Fruit fly (Drosophila melanogaster) whole organism, embryonic: ENCODE measurements around the gene CG9372.

Experiments used
- Asciz ChIP-seq: fragments of 200-800 bp; sonication (Bioruptor generic); optimal IDR thresholded peaks from 2 replicates; lab custom pipeline; 2017; ENCODE audit warnings: missing biosample characterization, mild to moderate bottlenecking, missing genetic modification characterization, missing genetic modification reagents
- CG1024 ChIP-seq: fragments of 200-800 bp; sonication (Bioruptor generic); IDR thresholded peaks from 2 replicates; pipeline ENCODE4 v1.3.6; 2022; ENCODE audit warnings: missing biosample characterization, missing genetic modification characterization
- CG11560 ChIP-seq: fragments of 200-800 bp; sonication (Bioruptor generic); IDR thresholded peaks from 3 replicates; pipeline ENCODE4 v1.3.6; 2022; ENCODE audit warnings: missing biosample characterization, missing genetic modification characterization
- CG12071 ChIP-seq: fragments of 200-800 bp; sonication (Bioruptor generic); optimal IDR thresholded peaks from 3 replicates; lab custom pipeline; 2018; ENCODE audit warnings: missing biosample characterization, mild to moderate bottlenecking, missing genetic modification characterization
- CG14441 ChIP-seq: fragments of 200-800 bp; sonication (Bioruptor generic); IDR thresholded peaks from 2 replicates; pipeline ENCODE4 v1.3.6; 2022; ENCODE audit warnings: missing biosample characterization, missing genetic modification characterization
- CG14860 ChIP-seq: fragments of 200-800 bp; sonication (Bioruptor generic); IDR thresholded peaks from 3 replicates; pipeline ENCODE4 v1.3.6; 2022; ENCODE audit warnings: missing biosample characterization, missing genetic modification characterization; ENCODE audit not compliant: partially characterized antibody
- CG14965 ChIP-seq: fragments of 200-800 bp; sonication (Bioruptor generic); optimal IDR thresholded peaks from 2 replicates; lab custom pipeline; 2016; ENCODE audit warnings: missing biosample characterization, missing genetic modification characterization, borderline replicate concordance
- CG1832 ChIP-seq: fragments of 200-800 bp; sonication (Bioruptor generic); optimal IDR thresholded peaks from 2 replicates; lab custom pipeline; 2017; ENCODE audit warnings: missing biosample characterization, mild to moderate bottlenecking, missing genetic modification characterization, inconsistent platforms
- CG18599 ChIP-seq: fragments of 200-800 bp; sonication (Bioruptor generic); optimal IDR thresholded peaks from 3 replicates; lab custom pipeline; 2017; ENCODE audit warnings: missing biosample characterization, missing genetic modification characterization, mild to moderate bottlenecking, moderate library complexity, missing genetic modification reagents
- CG2120 ChIP-seq: fragments of 200-800 bp; sonication (Bioruptor generic); optimal IDR thresholded peaks from 3 replicates; lab custom pipeline; 2016; ENCODE audit warnings: missing biosample characterization, missing genetic modification characterization
- CG2678 ChIP-seq: fragments of 200-800 bp; sonication (Bioruptor generic); optimal IDR thresholded peaks from 3 replicates; lab custom pipeline; 2019; ENCODE audit warnings: missing biosample characterization, mild to moderate bottlenecking, missing genetic modification characterization, moderate library complexity
- CG34422 ChIP-seq: fragments of 200-800 bp; sonication (Bioruptor generic); IDR thresholded peaks from 3 replicates; pipeline ENCODE4 v1.3.6; 2022; ENCODE audit warnings: missing biosample characterization, missing genetic modification characterization
- CG6272 ChIP-seq: fragments of 200-800 bp; sonication (Bioruptor generic); IDR thresholded peaks from 2 replicates; pipeline ENCODE4 v1.3.6; 2022; ENCODE audit warnings: missing biosample characterization, missing genetic modification characterization
- CG9215 ChIP-seq: fragments of 200-800 bp; sonication (Bioruptor generic); IDR thresholded peaks from 2 replicates; pipeline ENCODE4 v1.3.6; 2022; ENCODE audit warnings: missing biosample characterization, missing genetic modification characterization
- CG9437 ChIP-seq: fragments of 200-800 bp; sonication (Bioruptor generic); optimal IDR thresholded peaks from 2 replicates; lab custom pipeline; 2018; ENCODE audit warnings: missing biosample characterization, mild to moderate bottlenecking, missing genetic modification characterization
- CG9797 ChIP-seq: fragments of 200-800 bp; sonication (Bioruptor generic); optimal IDR thresholded peaks from 3 replicates; lab custom pipeline; 2018; ENCODE audit warnings: missing biosample characterization, mild to moderate bottlenecking, missing genetic modification characterization
- Camta ChIP-seq: fragments of 200-800 bp; sonication (Bioruptor generic); optimal IDR thresholded peaks from 2 replicates; lab custom pipeline; 2016; ENCODE audit warnings: missing biosample characterization, missing genetic modification characterization
- Dp ChIP-seq: fragments of 200-800 bp; sonication (Bioruptor generic); optimal IDR thresholded peaks from 2 replicates; lab custom pipeline; 2018; ENCODE audit warnings: missing biosample characterization, mild to moderate bottlenecking, missing genetic modification characterization, moderate library complexity
- E2f2 ChIP-seq: fragments of 200-800 bp; sonication (Bioruptor generic); IDR thresholded peaks from 2 replicates; pipeline ENCODE4 v1.3.6; 2022; ENCODE audit warnings: missing biosample characterization, missing genetic modification characterization
- Gug ChIP-seq: fragments of 200-800 bp; sonication (Bioruptor generic); IDR thresholded peaks from 4 replicates; pipeline ENCODE4 v1.3.6; 2022; ENCODE audit warnings: missing biosample characterization, missing genetic modification characterization
- HLH4C ChIP-seq: fragments of 200-800 bp; sonication (Bioruptor generic); IDR thresholded peaks from 3 replicates; pipeline ENCODE4 v1.3.6; 2022; ENCODE audit warnings: missing biosample characterization, missing genetic modification characterization; ENCODE audit not compliant: partially characterized antibody
- Hey ChIP-seq: fragments of 200-800 bp; sonication (Bioruptor generic); optimal IDR thresholded peaks from 3 replicates; lab custom pipeline; 2018; ENCODE audit warnings: missing biosample characterization, mild to moderate bottlenecking, missing genetic modification characterization
- Mad ChIP-seq: fragments of 200-800 bp; sonication (Bioruptor generic); optimal IDR thresholded peaks from 2 replicates; lab custom pipeline; 2016; ENCODE audit warnings: missing biosample characterization, missing genetic modification characterization
- Myb ChIP-seq: fragments of 200-800 bp; sonication (Bioruptor generic); optimal IDR thresholded peaks from 2 replicates; lab custom pipeline; 2016; ENCODE audit warnings: missing biosample characterization, missing genetic modification characterization
- ap ChIP-seq: fragments of 200-800 bp; sonication (Bioruptor generic); IDR thresholded peaks from 2 replicates; pipeline ENCODE4 v1.3.6; 2022; ENCODE audit warnings: missing biosample characterization, missing genetic modification characterization
- az2 ChIP-seq: fragments of 200-800 bp; sonication (Bioruptor generic); optimal IDR thresholded peaks from 3 replicates; lab custom pipeline; 2016; ENCODE audit warnings: missing biosample characterization, missing genetic modification characterization
- ci ChIP-seq: fragments of 200-800 bp; sonication (Bioruptor generic); IDR thresholded peaks from 3 replicates; pipeline ENCODE4 v1.3.6; 2022; ENCODE audit warnings: missing biosample characterization, missing genetic modification characterization
- corto ChIP-seq: fragments of 200-800 bp; sonication (Bioruptor generic); optimal IDR thresholded peaks from 2 replicates; lab custom pipeline; 2016; ENCODE audit warnings: missing biosample characterization, mild to moderate bottlenecking, missing genetic modification characterization, moderate library complexity
- danr ChIP-seq: fragments of 200-800 bp; sonication (Bioruptor generic); IDR thresholded peaks from 2 replicates; pipeline ENCODE4 v1.3.6; 2022; ENCODE audit warnings: missing biosample characterization, missing genetic modification characterization
- dm ChIP-seq: fragments of 200-800 bp; sonication (Bioruptor generic); optimal IDR thresholded peaks from 3 replicates; lab custom pipeline; 2016; ENCODE audit warnings: missing biosample characterization, missing genetic modification characterization
- exex ChIP-seq: fragments of 200-800 bp; sonication (Bioruptor generic); optimal IDR thresholded peaks from 4 replicates; lab custom pipeline; 2018; ENCODE audit warnings: missing biosample characterization, mild to moderate bottlenecking, missing genetic modification characterization, moderate library complexity
- fd3F ChIP-seq: fragments of 200-800 bp; sonication (Bioruptor generic); optimal IDR thresholded peaks from 2 replicates; lab custom pipeline; 2018; ENCODE audit warnings: missing biosample characterization, mild to moderate bottlenecking, missing genetic modification characterization, moderate library complexity
- gro ChIP-seq: fragments of 200-800 bp; sonication (Bioruptor generic); optimal IDR thresholded peaks from 2 replicates; lab custom pipeline; 2016; ENCODE audit warnings: missing biosample characterization, missing genetic modification characterization
- gsb-n ChIP-seq: fragments of 200-800 bp; sonication (Bioruptor generic); optimal IDR thresholded peaks from 3 replicates; lab custom pipeline; 2018; ENCODE audit warnings: missing biosample characterization, mild to moderate bottlenecking, missing genetic modification characterization
- hbn ChIP-seq: fragments of 200-800 bp; sonication (Bioruptor generic); IDR thresholded peaks from 2 replicates; pipeline ENCODE4 v1.3.6; 2022; ENCODE audit warnings: missing biosample characterization, missing genetic modification characterization; ENCODE audit not compliant: partially characterized antibody
- lola ChIP-seq, 3 experiments: fragments of >200 bp in 2 of 3; fragments of 200-800 bp in 1 of 3; sonication (Bioruptor generic) in 1 of 3; optimal IDR thresholded peaks; 2 replicates each; lab custom pipeline; 2017 to 2019; ENCODE audit warnings: missing biosample characterization in 3 of 3, missing genetic modification characterization in 3 of 3, mild to moderate bottlenecking in 1 of 3, moderate library complexity in 1 of 3
- nerfin-2 ChIP-seq: fragments of 200-800 bp; sonication (Bioruptor generic); IDR thresholded peaks from 2 replicates; pipeline ENCODE4 v1.3.6; 2022; ENCODE audit warnings: missing biosample characterization, missing genetic modification characterization; ENCODE audit not compliant: partially characterized antibody
- nom ChIP-seq: fragments of 200-800 bp; sonication (Bioruptor generic); optimal IDR thresholded peaks from 2 replicates; lab custom pipeline; 2017; ENCODE audit warnings: missing biosample characterization, missing genetic modification characterization, mild to moderate bottlenecking, moderate library complexity, missing genetic modification reagents
- pfk ChIP-seq: fragments of 200-800 bp; sonication (Bioruptor generic); optimal IDR thresholded peaks from 2 replicates; lab custom pipeline; 2018; ENCODE audit warnings: missing biosample characterization, mild to moderate bottlenecking, missing genetic modification characterization, moderate library complexity
- pzg ChIP-seq: fragments of 200-800 bp; sonication (Bioruptor generic); optimal IDR thresholded peaks from 3 replicates; lab custom pipeline; 2018; ENCODE audit warnings: missing biosample characterization, mild to moderate bottlenecking, missing genetic modification characterization, moderate library complexity
- run ChIP-seq: fragments of 200-800 bp; sonication (Bioruptor generic); optimal IDR thresholded peaks from 3 replicates; lab custom pipeline; 2018; ENCODE audit warnings: missing biosample characterization, mild to moderate bottlenecking, missing genetic modification characterization
- sima ChIP-seq: fragments of 200-800 bp; sonication (Bioruptor generic); optimal IDR thresholded peaks from 2 replicates; lab custom pipeline; 2016; ENCODE audit warnings: missing biosample characterization, missing genetic modification characterization
- sna ChIP-seq: fragments of 200-800 bp; sonication (Bioruptor generic); IDR thresholded peaks from 2 replicates; pipeline ENCODE4 v1.3.6; 2022; ENCODE audit warnings: missing biosample characterization, missing genetic modification characterization; ENCODE audit not compliant: partially characterized antibody
- tgo ChIP-seq: fragments of 200-800 bp; sonication (Bioruptor generic); IDR thresholded peaks from 3 replicates; pipeline ENCODE4 v1.3.6; 2022; ENCODE audit warnings: missing biosample characterization, missing genetic modification characterization
- trem ChIP-seq: fragments of 200-800 bp; optimal IDR thresholded peaks from 3 replicates; lab custom pipeline; 2019; ENCODE audit warnings: missing biosample characterization, mild to moderate bottlenecking, missing genetic modification characterization, moderate library complexity
- tx ChIP-seq: fragments of 200-800 bp; sonication (Bioruptor generic); optimal IDR thresholded peaks from 2 replicates; lab custom pipeline; 2016; ENCODE audit warnings: missing biosample characterization, missing genetic modification characterization
- vfl ChIP-seq: fragments of 200-800 bp; sonication (Bioruptor generic); optimal IDR thresholded peaks from 2 replicates; lab custom pipeline; 2016; ENCODE audit warnings: missing biosample characterization, missing genetic modification characterization
- vvl ChIP-seq: fragments of 200-800 bp; sonication (Bioruptor generic); IDR thresholded peaks from 2 replicates; pipeline ENCODE4 v1.3.6; 2022; ENCODE audit warnings: missing biosample characterization, missing genetic modification characterization
- wdn ChIP-seq: fragments of 200-800 bp; sonication (Bioruptor generic); IDR thresholded peaks from 2 replicates; pipeline ENCODE4 v1.3.6; 2022; ENCODE audit warnings: missing biosample characterization, missing genetic modification characterization
- zfh2 ChIP-seq: fragments of 200-800 bp; sonication (Bioruptor generic); optimal IDR thresholded peaks from 2 replicates; lab custom pipeline; 2016; ENCODE audit warnings: missing biosample characterization, missing genetic modification characterization

Gene CG9372

DNA sequence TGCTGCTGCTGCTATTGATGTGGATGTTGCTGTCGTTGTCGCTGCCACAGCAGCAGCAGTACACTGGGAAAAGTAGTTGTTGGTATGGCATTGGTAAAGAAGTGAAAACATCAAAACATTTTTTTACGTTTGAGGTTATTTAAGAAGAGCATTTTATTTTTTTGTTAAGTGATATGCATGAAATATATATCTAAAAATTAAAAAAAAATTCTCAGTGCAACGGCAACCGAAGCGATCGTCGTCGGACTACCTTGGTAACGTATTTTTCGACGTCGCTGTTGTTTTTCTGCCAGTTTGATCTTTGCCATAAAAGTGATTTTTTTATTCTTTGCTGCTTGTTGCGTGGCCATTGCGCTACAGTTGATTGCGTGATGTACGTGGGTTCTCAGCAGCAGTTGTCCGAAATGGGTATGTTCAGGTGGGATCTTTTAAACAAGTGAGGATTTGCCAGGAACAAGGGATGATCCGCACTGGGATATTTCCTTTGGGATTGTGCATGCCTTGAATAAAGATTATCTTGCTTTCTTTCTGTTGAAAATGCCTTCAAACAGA lies 45.2 kb upstream of the CG9372 start (continued):
- TF ChIP-seq CG12071 (GFP tag; lab: Kevin White, UChicago), result peak; percentile 87
- TF ChIP-seq Mad (GFP tag; lab: Kevin White, UChicago), result peak; percentile 93
- peak; percentile 88 for TF ChIP-seq run (tag; lab: Kevin White, UChicago)
- TF ChIP-seq az2 (GFP tag; lab: Kevin White, UChicago), result peak; percentile 96
- TF ChIP-seq pfk (GFP tag; lab: Kevin White, UChicago), result peak; percentile 61
- TF ChIP-seq tgo (GFP tag; lab: Robert Waterston, UW), result peak; percentile 93
- peak in 1 of 3 experiments; percentile 97 for TF ChIP-seq lola (GFP tag; optimal IDR thresholded peaks at IDR 0.05; lab: Kevin White, UChicago)
- peak; percentile 91 for TF ChIP-seq vfl (GFP tag; lab: Kevin White, UChicago)
- peak; percentile 94 for TF ChIP-seq trem
- peak; percentile 86 for TF ChIP-seq Gug
- peak; percentile 97 for TF ChIP-seq gsb-n (tag; lab: Kevin White, UChicago)
- peak; percentile 96 for TF ChIP-seq CG34422 (GFP tag; lab: Robert Waterston, UW)
- TF ChIP-seq sna (GFP tag; lab: Robert Waterston, UW), result no peak
- TF ChIP-seq CG9437 (GFP tag; lab: Kevin White, UChicago), result peak; percentile 85
- peak; percentile 86 for TF ChIP-seq sima (GFP tag; lab: Kevin White, UChicago)
- peak; percentile 59 for TF ChIP-seq CG14965 (GFP tag; lab: Kevin White, UChicago)
- TF ChIP-seq ap, result peak; percentile 91
- TF ChIP-seq CG2120 (GFP tag; lab: Kevin White, UChicago), result peak; percentile 95
- peak; percentile 90 for TF ChIP-seq tx (GFP tag; lab: Kevin White, UChicago)
- peak; percentile 77 for TF ChIP-seq Myb (GFP tag; lab: Kevin White, UChicago)
- TF ChIP-seq vvl (GFP tag; lab: Robert Waterston, UW), result peak; percentile 98
- TF ChIP-seq danr (GFP tag; lab: Robert Waterston, UW), result peak; percentile 94
- TF ChIP-seq zfh2, result peak; percentile 90
- TF ChIP-seq nom (GFP tag; lab: Kevin White, UChicago), result peak; percentile 98
- TF ChIP-seq Dp (GFP tag; lab: Kevin White, UChicago), result peak; percentile 2
- peak; percentile 73 for TF ChIP-seq exex (tag; lab: Kevin White, UChicago)
- TF ChIP-seq dm, result peak; percentile 85
- TF ChIP-seq HLH4C (GFP tag; lab: Robert Waterston, UW), result no peak
- TF ChIP-seq CG11560, result no peak; the same call in none of the 3 replicates
- TF ChIP-seq CG1024 (GFP tag; lab: Robert Waterston, UW), result peak; percentile 91
- no peak for TF ChIP-seq hbn (GFP tag; lab: Robert Waterston, UW)
- TF ChIP-seq fd3F, result peak; percentile 93
- TF ChIP-seq CG9215 (GFP tag; lab: Robert Waterston, UW), result peak; percentile 87
- TF ChIP-seq wdn (GFP tag; lab: Robert Waterston, UW), result peak; percentile 93
- TF ChIP-seq CG2678 (tag; lab: Kevin White, UChicago), result peak; percentile 96
- TF ChIP-seq gro (GFP tag; lab: Kevin White, UChicago), result peak; percentile 88
- TF ChIP-seq Hey, result peak; percentile 75
- no peak for TF ChIP-seq nerfin-2
- TF ChIP-seq corto, result peak; percentile 92
- TF ChIP-seq CG14441 (GFP tag; lab: Robert Waterston, UW), result peak; percentile 92
- peak; percentile 84 for TF ChIP-seq CG6272
- no peak for TF ChIP-seq CG1832 (GFP tag; lab: Kevin White, UChicago)
- TF ChIP-seq E2f2 (GFP tag; lab: Robert Waterston, UW), result peak; percentile 80
- no peak for TF ChIP-seq CG14860 (GFP tag; lab: Robert Waterston, UW)
- TF ChIP-seq ci (GFP tag; lab: Robert Waterston, UW), result peak; percentile 97
- peak; percentile 94 for TF ChIP-seq Camta (GFP tag; lab: Kevin White, UChicago)
- peak; percentile 93 for TF ChIP-seq Asciz (GFP tag; lab: Kevin White, UChicago)
- peak; percentile 43 for TF ChIP-seq CG9797 (GFP tag; lab: Kevin White, UChicago)
- peak; percentile 94 for TF ChIP-seq CG18599 (GFP tag; lab: Kevin White, UChicago)
- no peak for TF ChIP-seq pzg (GFP tag; lab: Kevin White, UChicago)
